Worm (Caenorhabditis elegans) whole organism, young adult: ENCODE measurements around the gene M01H9.3.

Experiments used
- B0035.1 ChIP-seq: sonication (generic microtip); optimal IDR thresholded peaks from 2 replicates; lab custom pipeline; 2016; ENCODE audit warnings: missing genetic modification characterization, mild to moderate bottlenecking, missing compliant biosample characterization, missing genotype, missing genetic modification reagents
- B0261.1 ChIP-seq: sonication (generic microtip); optimal IDR thresholded peaks from 2 replicates; lab custom pipeline; 2016; ENCODE audit warnings: mild to moderate bottlenecking, missing genetic modification characterization, moderate library complexity, missing compliant biosample characterization
- F10E7.11 ChIP-seq: sonication (generic microtip); optimal IDR thresholded peaks from 2 replicates; lab custom pipeline; 2017; ENCODE audit warnings: mild to moderate bottlenecking, missing genetic modification characterization, moderate library complexity, missing compliant biosample characterization
- F22D6.2 ChIP-seq: sonication (generic microtip); optimal IDR thresholded peaks from 2 replicates; lab custom pipeline; 2016; ENCODE audit warnings: mild to moderate bottlenecking, missing genetic modification characterization, missing compliant biosample characterization
- F39B2.1 ChIP-seq: fragments of 200-800 bp; sonication (Bioruptor generic); IDR thresholded peaks from 2 replicates; pipeline ENCODE4 v1.3.6; 2022; ENCODE audit warnings: missing genetic modification reagents, missing genetic modification characterization, missing compliant biosample characterization
- F52B5.7 ChIP-seq: sonication (generic microtip); optimal IDR thresholded peaks from 2 replicates; lab custom pipeline; 2016; ENCODE audit warnings: mild to moderate bottlenecking, missing genetic modification characterization, missing compliant biosample characterization
- F57A8.1 ChIP-seq: fragments of 200-800 bp; sonication (Bioruptor generic); optimal IDR thresholded peaks from 2 replicates; lab custom pipeline; 2018; ENCODE audit warnings: mild to moderate bottlenecking, missing genetic modification characterization, moderate library complexity, missing compliant biosample characterization
- Y53F4B.3 ChIP-seq: fragments of 200-800 bp; sonication (Bioruptor generic); IDR thresholded peaks from 2 replicates; pipeline ENCODE4 v1.3.6; 2022; ENCODE audit warnings: missing genetic modification reagents, missing genetic modification characterization, missing compliant biosample characterization
- Y53G8AR.9 ChIP-seq: fragments of 200-800 bp; sonication (Bioruptor generic); conservative IDR thresholded peaks from 2 replicates; pipeline ENCODE4 v1.3.6; 2022; ENCODE audit warnings: missing genetic modification reagents, missing genetic modification characterization, missing compliant biosample characterization
- Y79H2A.3 ChIP-seq: fragments of 200-800 bp; sonication (Bioruptor generic); conservative IDR thresholded peaks from 2 replicates; pipeline ENCODE4 v1.3.6; 2022; ENCODE audit warnings: missing genetic modification reagents, missing genetic modification characterization, missing compliant biosample characterization
- ZK185.1 ChIP-seq: sonication (generic microtip); optimal IDR thresholded peaks from 2 replicates; lab custom pipeline; 2016; ENCODE audit warnings: mild to moderate bottlenecking, missing genetic modification characterization, missing compliant biosample characterization; ENCODE audit not compliant: poor library complexity, severe bottlenecking
- ama-1 ChIP-seq, 3 experiments: fragments of 150-350 bp in 1 of 3; sonication (generic microtip) in 2 of 3; optimal IDR thresholded peaks; 2 replicates each; lab custom pipeline; 2014 to 2018; ENCODE audit warnings: missing biosample characterization in 2 of 3, missing genetic modification characterization in 2 of 3, missing genetic modification reagents in 2 of 3
- athp-1 ChIP-seq: sonication (generic microtip); optimal IDR thresholded peaks from 2 replicates; lab custom pipeline; 2017; ENCODE audit warnings: mild to moderate bottlenecking, missing genetic modification characterization, missing compliant biosample characterization
- attf-5 ChIP-seq: fragments of 200-800 bp; sonication (Bioruptor generic); optimal IDR thresholded peaks from 2 replicates; lab custom pipeline; 2018; ENCODE audit warnings: mild to moderate bottlenecking, missing genetic modification characterization, missing compliant biosample characterization
- ceh-40 ChIP-seq: fragments of 200-800 bp; sonication (Bioruptor generic); IDR thresholded peaks from 2 replicates; pipeline ENCODE4 v1.3.6; 2022; ENCODE audit warnings: missing genetic modification characterization, missing compliant biosample characterization
- chd-7 ChIP-seq: sonication (generic microtip); optimal IDR thresholded peaks from 2 replicates; lab custom pipeline; 2016; ENCODE audit warnings: mild to moderate bottlenecking, missing genetic modification characterization, moderate library complexity, missing compliant biosample characterization
- die-1 ChIP-seq: sonication (generic microtip); optimal IDR thresholded peaks from 2 replicates; lab custom pipeline; 2016; ENCODE audit warnings: missing genotype, mild to moderate bottlenecking, missing genetic modification characterization, missing compliant biosample characterization
- dpff-1 ChIP-seq: sonication (generic microtip); optimal IDR thresholded peaks from 2 replicates; lab custom pipeline; 2017; ENCODE audit warnings: mild to moderate bottlenecking, missing genetic modification characterization, missing compliant biosample characterization
- dpl-1 ChIP-seq: fragments of 150-350 bp; optimal IDR thresholded peaks from 2 replicates; lab custom pipeline; 2014; ENCODE audit warnings: missing biosample characterization, missing genetic modification reagents, missing genetic modification characterization
- efl-1 ChIP-seq: fragments of 150-350 bp; optimal IDR thresholded peaks from 2 replicates; lab custom pipeline; 2014; ENCODE audit warnings: missing biosample characterization, missing genetic modification reagents, missing genetic modification characterization
- egl-44 ChIP-seq: fragments of 200-800 bp; sonication (Bioruptor generic); IDR thresholded peaks from 2 replicates; pipeline ENCODE4 v1.3.6; 2022; ENCODE audit warnings: missing genetic modification reagents, missing genetic modification characterization, missing compliant biosample characterization
- egrh-3 ChIP-seq: fragments of 200-800 bp; sonication (Bioruptor generic); IDR thresholded peaks from 2 replicates; pipeline ENCODE4 v1.3.6; 2022; ENCODE audit warnings: missing genetic modification reagents, missing genetic modification characterization, missing compliant biosample characterization
- hlh-12 ChIP-seq: sonication (generic microtip); optimal IDR thresholded peaks from 2 replicates; lab custom pipeline; 2016; ENCODE audit warnings: missing genetic modification characterization, missing compliant biosample characterization
- hmg-1.2 ChIP-seq: fragments of 200-800 bp; sonication (Bioruptor generic); IDR thresholded peaks from 2 replicates; pipeline ENCODE4 v1.3.6; 2022; ENCODE audit warnings: missing genetic modification reagents, missing genetic modification characterization, missing compliant biosample characterization
- lag-1 ChIP-seq: fragments of 200-800 bp; sonication (Bioruptor generic); IDR thresholded peaks from 2 replicates; pipeline ENCODE4 v1.3.6; 2022; ENCODE audit warnings: missing genetic modification reagents, missing genetic modification characterization, missing compliant biosample characterization
- let-526 ChIP-seq: fragments of 200-800 bp; sonication (Bioruptor generic); IDR thresholded peaks from 2 replicates; pipeline ENCODE4 v1.3.6; 2022; ENCODE audit warnings: missing genetic modification reagents, missing genetic modification characterization, missing compliant biosample characterization
- let-607 ChIP-seq, 2 experiments: fragments of 200-800 bp in 1 of 2; sonication (Bioruptor generic) in 1 of 2; sonication (generic microtip) in 1 of 2; optimal IDR thresholded peaks; 2 replicates each; lab custom pipeline; 2016 to 2018; ENCODE audit warnings: mild to moderate bottlenecking in 2 of 2, missing compliant biosample characterization in 2 of 2, missing genetic modification characterization in 2 of 2, moderate library complexity in 2 of 2, missing genotype in 1 of 2
- madf-6 ChIP-seq: fragments of 200-800 bp; sonication (Bioruptor generic); IDR thresholded peaks from 2 replicates; pipeline ENCODE4 v1.3.6; 2022; ENCODE audit warnings: missing genetic modification reagents, missing genetic modification characterization, missing compliant biosample characterization
- mcd-1 ChIP-seq: fragments of 200-800 bp; sonication (Bioruptor generic); IDR thresholded peaks from 2 replicates; pipeline ENCODE4 v1.3.6; 2022; ENCODE audit warnings: missing genetic modification reagents, missing genetic modification characterization, missing compliant biosample characterization
- nhr-120 ChIP-seq: fragments of 200-800 bp; sonication (Bioruptor generic); IDR thresholded peaks from 2 replicates; pipeline ENCODE4 v1.3.6; 2022; ENCODE audit warnings: missing genetic modification characterization, missing compliant biosample characterization
- nhr-90 ChIP-seq: sonication (generic microtip); optimal IDR thresholded peaks from 2 replicates; lab custom pipeline; 2016; ENCODE audit warnings: missing genotype, mild to moderate bottlenecking, missing genetic modification characterization, missing compliant biosample characterization
- rcor-1 ChIP-seq: fragments of 200-800 bp; sonication (Bioruptor generic); IDR thresholded peaks from 2 replicates; pipeline ENCODE4 v1.3.6; 2022; ENCODE audit warnings: missing genetic modification reagents, missing genetic modification characterization, missing compliant biosample characterization
- sptf-2 ChIP-seq: fragments of 200-800 bp; sonication (Bioruptor generic); optimal IDR thresholded peaks from 2 replicates; lab custom pipeline; 2018; ENCODE audit warnings: mild to moderate bottlenecking, missing genetic modification characterization, missing compliant biosample characterization
- tlf-1 ChIP-seq: fragments of 200-800 bp; sonication (Bioruptor generic); optimal IDR thresholded peaks from 2 replicates; lab custom pipeline; 2018; ENCODE audit warnings: mild to moderate bottlenecking, missing genetic modification characterization, missing compliant biosample characterization
- unc-130 ChIP-seq: sonication (generic microtip); optimal IDR thresholded peaks from 2 replicates; lab custom pipeline; 2016; ENCODE audit warnings: missing genetic modification reagents, missing genetic modification characterization, missing compliant biosample characterization
- unc-62 ChIP-seq: fragments of 150-350 bp; optimal IDR thresholded peaks from 2 replicates; lab custom pipeline; 2014; ENCODE audit warnings: missing biosample characterization, missing genetic modification reagents, missing genetic modification characterization
- zfh-2 ChIP-seq: fragments of 200-800 bp; sonication (Bioruptor generic); conservative IDR thresholded peaks from 2 replicates; pipeline ENCODE4 v1.3.6; 2022; ENCODE audit warnings: missing genetic modification reagents, missing genetic modification characterization, missing compliant biosample characterization
- ztf-25 ChIP-seq: fragments of 200-800 bp; sonication (Bioruptor generic); IDR thresholded peaks from 2 replicates; pipeline ENCODE4 v1.3.6; 2022; ENCODE audit warnings: missing genetic modification reagents, missing genetic modification characterization, missing compliant biosample characterization
- ztf-6 ChIP-seq: fragments of 200-800 bp; sonication (Bioruptor generic); IDR thresholded peaks from 2 replicates; pipeline ENCODE4 v1.3.6; 2022; ENCODE audit warnings: missing genetic modification reagents, missing genetic modification characterization, missing compliant biosample characterization

Gene M01H9.3

ce11 chrIV:4449843-4450242 is 27.0 kb downstream of the M01H9.3 start (continued):
- TF ChIP-seq nhr-120 (no peak), Y53F4B.3 (no peak), sptf-2 (no peak), ama-1 (optimal IDR thresholded peaks at IDR 0.05; lab: Kevin White, UChicago) (peak; percentile 49), ama-1 (GFP tag; optimal IDR thresholded peaks at IDR 0.05; lab: Kevin White, UChicago) (no peak), tlf-1 (GFP tag; lab: Kevin White, UChicago) (no peak), lag-1 (GFP tag; lab: Robert Waterston, UW) (no peak), B0035.1 (peak; percentile 30), ztf-25 (GFP tag; lab: Robert Waterston, UW) (no peak), die-1 (tag; lab: Kevin White, UChicago) (peak; percentile 18), unc-62 (GFP tag; lab: Kevin White, UChicago) (no peak), ztf-6 (no peak), Y79H2A.3 (peak; percentile 40; the same call in 1 of the 2 replicates), dpff-1 (peak; percentile 7), F52B5.7 (peak; percentile 52), unc-130 (GFP tag; lab: Kevin White, UChicago) (no peak), ceh-40 (GFP tag; lab: Robert Waterston, UW) (no peak), chd-7 (tag; lab: Kevin White, UChicago) (no peak), egrh-3 (GFP tag; lab: Robert Waterston, UW) (no peak), F22D6.2 (tag; lab: Kevin White, UChicago) (no peak), rcor-1 (GFP tag; lab: Robert Waterston, UW) (peak; percentile 39; the same call in 1 of the 2 replicates), zfh-2 (GFP tag; lab: Robert Waterston, UW) (no peak), ZK185.1 (tag; lab: Kevin White, UChicago) (peak; percentile 72), egl-44 (GFP tag; lab: Robert Waterston, UW) (0 out of 2 replicates have a peak, but pooled peaks have one; percentile 24), hmg-1.2 (peak; percentile 33; the same call in 1 of the 2 replicates), F10E7.11 (tag; lab: Kevin White, UChicago) (peak; percentile 51), dpl-1 (no peak), athp-1 (no peak), hlh-12 (tag; lab: Kevin White, UChicago) (no peak), F57A8.1 (GFP tag; lab: Kevin White, UChicago) (no peak), Y53G8AR.9 (no peak), F39B2.1 (GFP tag; lab: Robert Waterston, UW) (no peak), B0261.1 (tag; lab: Kevin White, UChicago) (no peak), let-607 (tag; optimal IDR thresholded peaks at IDR 0.05; lab: Kevin White, UChicago) (no peak), mcd-1 (peak; percentile 38; the same call in 1 of the 2 replicates), nhr-90 (tag; lab: Kevin White, UChicago) (peak; percentile 47)
- TF ChIP-seq, all 124 proteins: peak for 44

ce11 chrIV:4449439-4449838 is 27.4 kb downstream of the M01H9.3 start, which contains the start of gene R08C7.12:
R08C7.12 (plus strand) TSS chrIV:4449739.
- TF ChIP-seq madf-6 (peak; percentile 23; the same call in 1 of the 2 replicates), zfh-2 (GFP tag; lab: Robert Waterston, UW) (no peak)

ce11 chrIV:4448343-4448742 is 28.5 kb downstream of the M01H9.3 start:
- no peak for TF ChIP-seq attf-5 (GFP tag; lab: Kevin White, UChicago)
- TF ChIP-seq let-526, result no peak
- TF ChIP-seq efl-1 (GFP tag; lab: Kevin White, UChicago), result no peak
- no peak for TF ChIP-seq madf-6
- TF ChIP-seq, all 124 proteins: peak for 0
